Fruit fly (Drosophila melanogaster) whole organism, embryonic: ENCODE data around the gene CG13766.
A peak's percentile ranks its signal among the peaks of the same experiment; 100 is the strongest.

ENCODE experiments used
- B-H1 ChIP-seq: fragments of 200-800 bp; sonication (Bioruptor generic); IDR thresholded peaks from 3 replicates; pipeline ENCODE4 v1.3.6; 2022; ENCODE audit warnings: missing biosample characterization, missing genetic modification characterization
- B-H2 ChIP-seq: fragments of 200-800 bp; sonication (Bioruptor generic); optimal IDR thresholded peaks from 2 replicates; lab custom pipeline; 2018; ENCODE audit warnings: missing biosample characterization, mild to moderate bottlenecking, missing genetic modification characterization
- CG11456 ChIP-seq: fragments of 200-800 bp; sonication (Bioruptor generic); IDR thresholded peaks from 3 replicates; pipeline ENCODE4 v1.3.6; 2022; ENCODE audit warnings: missing biosample characterization, missing genetic modification characterization
- CG12236 ChIP-seq: fragments of 200-800 bp; sonication (Bioruptor generic); optimal IDR thresholded peaks from 2 replicates; lab custom pipeline; 2016; ENCODE audit warnings: missing biosample characterization, missing genetic modification characterization
- CG1647 ChIP-seq: fragments of 200-800 bp; sonication (Bioruptor generic); optimal IDR thresholded peaks from 3 replicates; lab custom pipeline; 2016; ENCODE audit warnings: missing biosample characterization, missing genetic modification characterization
- CG16813 ChIP-seq: fragments of 200-800 bp; sonication (Bioruptor generic); IDR thresholded peaks from 3 replicates; pipeline ENCODE4 v1.3.6; 2022; ENCODE audit warnings: missing biosample characterization, missing genetic modification characterization; ENCODE audit not compliant: partially characterized antibody
- CG18262 ChIP-seq: fragments of 200-800 bp; optimal IDR thresholded peaks from 3 replicates; lab custom pipeline; 2019; ENCODE audit warnings: missing biosample characterization, mild to moderate bottlenecking, missing genetic modification characterization, moderate library complexity
- CG18476 ChIP-seq: fragments of 200-800 bp; sonication (Bioruptor generic); optimal IDR thresholded peaks from 2 replicates; lab custom pipeline; 2016; ENCODE audit warnings: missing biosample characterization, mild to moderate bottlenecking, missing genetic modification characterization
- CG2199 ChIP-seq: fragments of 200-800 bp; sonication (Bioruptor generic); IDR thresholded peaks from 3 replicates; pipeline ENCODE4 v1.3.6; 2022; ENCODE audit warnings: missing biosample characterization, missing genetic modification characterization
- CG30403 ChIP-seq: fragments of 200-800 bp; sonication (Bioruptor generic); optimal IDR thresholded peaks from 3 replicates; lab custom pipeline; 2016; ENCODE audit warnings: missing biosample characterization, missing genetic modification characterization
- CG3838 ChIP-seq: fragments of 200-800 bp; sonication (Bioruptor generic); optimal IDR thresholded peaks from 3 replicates; lab custom pipeline; 2016; ENCODE audit warnings: missing biosample characterization, missing genetic modification characterization
- CG5245 ChIP-seq: fragments of 200-800 bp; sonication (Bioruptor generic); optimal IDR thresholded peaks from 3 replicates; lab custom pipeline; 2016; ENCODE audit warnings: missing biosample characterization, missing genetic modification characterization
- CG6683 ChIP-seq: fragments of 200-800 bp; sonication (Bioruptor generic); optimal IDR thresholded peaks from 2 replicates; lab custom pipeline; 2017; ENCODE audit warnings: missing biosample characterization, mild to moderate bottlenecking, missing genetic modification characterization, missing genetic modification reagents
- CG7357 ChIP-seq: fragments of 200-800 bp; sonication (Bioruptor generic); IDR thresholded peaks from 3 replicates; pipeline ENCODE4 v1.3.6; 2022; ENCODE audit warnings: missing biosample characterization, missing genetic modification characterization
- CG8281 ChIP-seq: fragments of 200-800 bp; sonication (Bioruptor generic); optimal IDR thresholded peaks from 2 replicates; lab custom pipeline; 2018; ENCODE audit warnings: missing biosample characterization, mild to moderate bottlenecking, missing genetic modification characterization, moderate library complexity
- CHES-1-like ChIP-seq: fragments of 200-800 bp; sonication (Bioruptor generic); optimal IDR thresholded peaks from 2 replicates; lab custom pipeline; 2016; ENCODE audit warnings: missing biosample characterization, missing genetic modification characterization
- Doc3 ChIP-seq: fragments of 200-800 bp; sonication (Bioruptor generic); IDR thresholded peaks from 3 replicates; pipeline ENCODE4 v1.3.6; 2022; ENCODE audit warnings: missing biosample characterization, missing genetic modification characterization; ENCODE audit not compliant: partially characterized antibody
- Eip74EF ChIP-seq, 2 experiments: fragments of 200-800 bp in 1 of 2; fragments of >200 bp in 1 of 2; sonication (Bioruptor generic) in 1 of 2; optimal IDR thresholded peaks; 2 replicates each; lab custom pipeline; 2017 to 2019; ENCODE audit warnings: missing biosample characterization in 2 of 2, missing genetic modification characterization in 2 of 2, mild to moderate bottlenecking in 1 of 2, moderate library complexity in 1 of 2
- Ets97D ChIP-seq: fragments of 200-800 bp; sonication (Bioruptor generic); optimal IDR thresholded peaks from 3 replicates; lab custom pipeline; 2016; ENCODE audit warnings: missing biosample characterization, missing genetic modification characterization
- Fer1 ChIP-seq: fragments of 200-800 bp; sonication (Bioruptor generic); optimal IDR thresholded peaks from 2 replicates; lab custom pipeline; 2017; ENCODE audit warnings: missing biosample characterization, mild to moderate bottlenecking, missing genetic modification characterization
- GATAe ChIP-seq: fragments of 200-800 bp; sonication (Bioruptor generic); conservative IDR thresholded peaks from 2 replicates; pipeline ENCODE4 v1.3.6; 2022; ENCODE audit warnings: missing biosample characterization, missing genetic modification characterization
- Kr ChIP-seq: fragments of 200-800 bp; sonication (Bioruptor generic); optimal IDR thresholded peaks from 2 replicates; lab custom pipeline; 2017; ENCODE audit warnings: missing biosample characterization, mild to moderate bottlenecking, missing genetic modification characterization
- MTF-1 ChIP-seq: fragments of 200-800 bp; sonication (Bioruptor generic); optimal IDR thresholded peaks from 2 replicates; lab custom pipeline; 2018; ENCODE audit warnings: missing biosample characterization, mild to moderate bottlenecking, missing genetic modification characterization, borderline replicate concordance
- NC2α ChIP-seq: fragments of 200-800 bp; sonication (Bioruptor generic); optimal IDR thresholded peaks from 2 replicates; lab custom pipeline; 2016; ENCODE audit warnings: missing biosample characterization, missing genetic modification characterization
- NK7.1 ChIP-seq: fragments of 200-800 bp; sonication (Bioruptor generic); optimal IDR thresholded peaks from 3 replicates; lab custom pipeline; 2016; ENCODE audit warnings: missing biosample characterization, missing genetic modification characterization
- Nf-YB ChIP-seq: fragments of 200-800 bp; sonication (Bioruptor generic); optimal IDR thresholded peaks from 3 replicates; lab custom pipeline; 2019; ENCODE audit warnings: missing biosample characterization, mild to moderate bottlenecking, missing genetic modification characterization, moderate library complexity
- Optix ChIP-seq: fragments of 200-800 bp; sonication (Bioruptor generic); IDR thresholded peaks from 3 replicates; pipeline ENCODE4 v1.3.6; 2022; ENCODE audit warnings: missing biosample characterization, missing genetic modification characterization
- Sry-δ ChIP-seq: fragments of 200-800 bp; sonication (Bioruptor generic); optimal IDR thresholded peaks from 2 replicates; lab custom pipeline; 2016; ENCODE audit warnings: missing biosample characterization, missing genetic modification characterization
- Xrp1 ChIP-seq: fragments of 200-800 bp; sonication (Bioruptor generic); IDR thresholded peaks from 2 replicates; pipeline ENCODE4 v1.3.6; 2022; ENCODE audit warnings: missing biosample characterization, missing genetic modification characterization
- ab ChIP-seq: fragments of 200-800 bp; sonication (Bioruptor generic); optimal IDR thresholded peaks from 2 replicates; lab custom pipeline; 2016; ENCODE audit warnings: missing biosample characterization, missing genetic modification characterization
- caup ChIP-seq: fragments of 200-800 bp; sonication (Bioruptor generic); optimal IDR thresholded peaks from 3 replicates; lab custom pipeline; 2017; ENCODE audit warnings: missing biosample characterization, mild to moderate bottlenecking, missing genetic modification characterization, moderate library complexity; ENCODE audit not compliant: severe bottlenecking
- cg ChIP-seq: fragments of 200-800 bp; sonication (Bioruptor generic); optimal IDR thresholded peaks from 3 replicates; lab custom pipeline; 2019; ENCODE audit warnings: missing biosample characterization, mild to moderate bottlenecking, missing genetic modification characterization, moderate library complexity
- chn ChIP-seq: fragments of 200-800 bp; sonication (Bioruptor generic); optimal IDR thresholded peaks from 2 replicates; lab custom pipeline; 2016; ENCODE audit warnings: missing biosample characterization, missing genetic modification characterization
- dati ChIP-seq: fragments of 200-800 bp; sonication (Bioruptor generic); IDR thresholded peaks from 2 replicates; pipeline ENCODE4 v1.3.6; 2022; ENCODE audit warnings: missing biosample characterization, missing genetic modification characterization
- dm ChIP-seq: fragments of 200-800 bp; sonication (Bioruptor generic); optimal IDR thresholded peaks from 3 replicates; lab custom pipeline; 2016; ENCODE audit warnings: missing biosample characterization, missing genetic modification characterization
- eyg ChIP-seq: fragments of 200-800 bp; sonication (Bioruptor generic); optimal IDR thresholded peaks from 3 replicates; lab custom pipeline; 2016; ENCODE audit warnings: missing biosample characterization, missing genetic modification characterization
- fd64A ChIP-seq: fragments of 200-800 bp; sonication (Bioruptor generic); optimal IDR thresholded peaks from 3 replicates; lab custom pipeline; 2018; ENCODE audit warnings: missing biosample characterization, mild to moderate bottlenecking, missing genetic modification characterization
- fd96Cb ChIP-seq: fragments of 200-800 bp; sonication (Bioruptor generic); optimal IDR thresholded peaks from 2 replicates; lab custom pipeline; 2018; ENCODE audit warnings: missing biosample characterization, mild to moderate bottlenecking, missing genetic modification characterization, moderate library complexity
- fru ChIP-seq: fragments of >200 bp; optimal IDR thresholded peaks from 2 replicates; lab custom pipeline; 2017
- gsb ChIP-seq: fragments of 200-800 bp; sonication (Bioruptor generic); IDR thresholded peaks from 2 replicates; pipeline ENCODE4 v1.3.6; 2022; ENCODE audit warnings: missing biosample characterization, missing genetic modification characterization
- her ChIP-seq: fragments of 200-800 bp; sonication (Bioruptor generic); optimal IDR thresholded peaks from 2 replicates; lab custom pipeline; 2016; ENCODE audit warnings: missing biosample characterization, missing genetic modification characterization
- mld ChIP-seq: fragments of 200-800 bp; sonication (Bioruptor generic); IDR thresholded peaks from 3 replicates; pipeline ENCODE4 v1.3.6; 2022; ENCODE audit warnings: missing biosample characterization, missing genetic modification characterization; ENCODE audit not compliant: partially characterized antibody
- pita ChIP-seq: fragments of 200-800 bp; sonication (Bioruptor generic); optimal IDR thresholded peaks from 2 replicates; lab custom pipeline; 2017; ENCODE audit warnings: missing biosample characterization, mild to moderate bottlenecking, missing genetic modification characterization
- so ChIP-seq: fragments of 200-800 bp; sonication (Bioruptor generic); IDR thresholded peaks from 3 replicates; pipeline ENCODE4 v1.3.6; 2022; ENCODE audit warnings: missing biosample characterization, missing genetic modification characterization
- tgo ChIP-seq: fragments of 200-800 bp; sonication (Bioruptor generic); IDR thresholded peaks from 3 replicates; pipeline ENCODE4 v1.3.6; 2022; ENCODE audit warnings: missing biosample characterization, missing genetic modification characterization
- twi ChIP-seq: fragments of 200-800 bp; optimal IDR thresholded peaks from 2 replicates; lab custom pipeline; 2019; ENCODE audit warnings: missing biosample characterization, mild to moderate bottlenecking, missing genetic modification characterization, moderate library complexity
- unc-4 ChIP-seq: fragments of 200-800 bp; sonication (Bioruptor generic); IDR thresholded peaks from 2 replicates; pipeline ENCODE4 v1.3.6; 2022; ENCODE audit warnings: missing biosample characterization, missing genetic modification characterization; ENCODE audit not compliant: partially characterized antibody
- yki ChIP-seq: fragments of >200 bp; optimal IDR thresholded peaks from 3 replicates; lab custom pipeline; 2018
- zfh2 ChIP-seq: fragments of 200-800 bp; sonication (Bioruptor generic); optimal IDR thresholded peaks from 2 replicates; lab custom pipeline; 2016; ENCODE audit warnings: missing biosample characterization, missing genetic modification characterization

The CG13766 gene

dm6 chr2L:6561463-6562357, 4.3 kb downstream of the CG13766 start, which contains the start of the genes Trmt6 and Ent2 (continued):
- TF ChIP-seq CG16813 (no peak), Eip74EF (GFP tag; optimal IDR thresholded peaks at IDR 0.05; lab: Kevin White, UChicago) (peak in 1 of 2 experiments; percentile 88), yki (lab: Kevin White, UChicago) (no peak), CG2199 (GFP tag; lab: Robert Waterston, UW) (peak; percentile 95), NC2α (GFP tag; lab: Kevin White, UChicago) (peak; percentile 93), CG5245 (peak; percentile 96), fru (lab: Kevin White, UChicago) (no peak), caup (GFP tag; lab: Kevin White, UChicago) (peak; percentile 94), CG1647 (GFP tag; lab: Kevin White, UChicago) (peak; percentile 95), so (peak; percentile 95), Xrp1 (GFP tag; lab: Robert Waterston, UW) (peak; percentile 97), Kr (GFP tag; lab: Kevin White, UChicago) (no peak), cg (no peak), GATAe (GFP tag; lab: Robert Waterston, UW) (peak; percentile 96), dati (peak; percentile 95), Doc3 (GFP tag; lab: Robert Waterston, UW) (no peak), dm (GFP tag; lab: Kevin White, UChicago) (peak; percentile 91), her (peak; percentile 94), CG3838 (GFP tag; lab: Kevin White, UChicago) (peak; percentile 89), Fer1 (GFP tag; lab: Kevin White, UChicago) (peak; percentile 88), twi (tag; lab: Kevin White, UChicago) (peak; percentile 82), CG6683 (GFP tag; lab: Kevin White, UChicago) (peak; percentile 81), CG18476 (GFP tag; lab: Kevin White, UChicago) (peak; percentile 87), unc-4 (no peak), pita (GFP tag; lab: Kevin White, UChicago) (no peak), mld (GFP tag; lab: Robert Waterston, UW) (no peak), B-H2 (GFP tag; lab: Kevin White, UChicago) (peak; percentile 89), fd96Cb (tag; lab: Kevin White, UChicago) (peak; percentile 95), chn (GFP tag; lab: Kevin White, UChicago) (peak; percentile 97), CG7357 (peak; percentile 94), MTF-1 (peak; percentile 89), Sry-δ (GFP tag; lab: Kevin White, UChicago) (peak; percentile 68), CG11456 (GFP tag; lab: Robert Waterston, UW) (peak; percentile 99), CG8281 (tag; lab: Kevin White, UChicago) (peak; percentile 84), Ets97D (GFP tag; lab: Kevin White, UChicago) (peak; percentile 88), NK7.1 (GFP tag; lab: Kevin White, UChicago) (peak; percentile 89), B-H1 (GFP tag; lab: Robert Waterston, UW) (peak; percentile 97), CG18262 (tag; lab: Kevin White, UChicago) (peak; percentile 93), Nf-YB (GFP tag; lab: Kevin White, UChicago) (peak; percentile 77), gsb (GFP tag; lab: Robert Waterston, UW) (peak; percentile 95), ab (GFP tag; lab: Kevin White, UChicago) (peak; percentile 95), eyg (GFP tag; lab: Kevin White, UChicago) (peak; percentile 94), CG12236 (GFP tag; lab: Kevin White, UChicago) (peak; percentile 92), fd64A (GFP tag; lab: Kevin White, UChicago) (peak; percentile 86), zfh2 (GFP tag; lab: Kevin White, UChicago) (peak; percentile 97), CG30403 (GFP tag; lab: Kevin White, UChicago) (peak; percentile 95), tgo (peak; percentile 97), CHES-1-like (GFP tag; lab: Kevin White, UChicago) (peak; percentile 95), Optix (peak; percentile 97)
